Worm (Caenorhabditis elegans): ENCODE data around the gene C50B6.3.

DNA sequence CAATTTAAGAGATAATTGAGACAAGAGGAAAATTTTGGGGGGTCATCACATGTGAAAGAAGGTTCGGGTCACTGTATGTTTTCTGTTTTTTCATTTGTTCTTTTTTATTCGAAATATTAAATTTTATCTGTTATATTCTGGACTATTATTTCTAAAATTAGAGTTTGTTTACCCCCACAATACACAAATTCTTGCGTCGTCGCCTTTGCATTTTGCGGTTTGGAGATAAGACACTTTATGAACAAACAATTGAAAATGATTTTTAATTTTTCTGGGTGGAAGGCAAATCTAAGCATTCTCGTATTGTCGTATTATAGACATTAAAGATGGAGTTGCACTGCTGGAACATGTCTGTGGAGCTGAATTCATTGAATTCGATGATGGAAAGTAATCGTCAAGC lies 40.1 kb upstream of the C50B6.3 start:
- TF ChIP-seq hmg-4 (GFP tag; optimal IDR thresholded peaks at IDR 0.05) (no peak), ama-1 (optimal IDR thresholded peaks at IDR 0.05) (no peak), flt-1 (GFP tag; IDR thresholded peaks at IDR 0.05) (no peak), tbx-37 (GFP tag; conservative IDR thresholded peaks at IDR 0.05) (no peak), ceh-36 (tag; optimal IDR thresholded peaks at IDR 0.05) (no peak), hnd-1 (tag; optimal IDR thresholded peaks at IDR 0.05) (no peak), ets-7 (tag; optimal IDR thresholded peaks at IDR 0.05) (no peak)
